Worm (Caenorhabditis elegans) whole organism, L2 larva: ENCODE data around the gene mig-23.
A peak's percentile ranks its signal among the peaks of the same experiment; 100 is the strongest.

ENCODE experiments used
- alr-1 ChIP-seq: fragments of 150-350 bp; optimal IDR thresholded peaks from 2 replicates; lab custom pipeline; 2014; ENCODE audit warnings: missing biosample characterization, missing genetic modification characterization
- egl-27 ChIP-seq: sonication (generic microtip); optimal IDR thresholded peaks from 3 replicates; lab custom pipeline; 2017; ENCODE audit warnings: missing biosample characterization, missing genetic modification reagents, missing genetic modification characterization
- fos-1 ChIP-seq: fragments of 150-350 bp; optimal IDR thresholded peaks from 2 replicates; lab custom pipeline; 2014; ENCODE audit warnings: missing biosample characterization, missing genetic modification characterization
- lsy-2 ChIP-seq, 2 experiments: fragments of 150-350 bp in 1 of 2; sonication (generic microtip) in 1 of 2; optimal IDR thresholded peaks; 2 replicates each; lab custom pipeline; 2014 to 2017; ENCODE audit warnings: missing biosample characterization in 2 of 2, missing genetic modification characterization in 2 of 2
- nhr-237 ChIP-seq: fragments of 150-350 bp; optimal IDR thresholded peaks from 2 replicates; lab custom pipeline; 2014; ENCODE audit warnings: missing biosample characterization, missing genetic modification characterization
- ztf-11 ChIP-seq: sonication (generic microtip); optimal IDR thresholded peaks from 2 replicates; lab custom pipeline; 2017; ENCODE audit warnings: missing biosample characterization, missing genetic modification characterization

- TF ChIP-seq lsy-2 (tag; optimal IDR thresholded peaks at IDR 0.05; lab: Kevin White, UChicago), result peak in 1 of 2 experiments; percentile 47
- TF ChIP-seq ztf-11 (tag; lab: Kevin White, UChicago), result no peak
- no peak for TF ChIP-seq fos-1 (tag; lab: Kevin White, UChicago)
- TF ChIP-seq nhr-237 (tag; lab: Kevin White, UChicago), result no peak
- TF ChIP-seq egl-27 (tag; lab: Kevin White, UChicago), result no peak
- TF ChIP-seq alr-1, result no peak
These were observed 34.1 kb upstream of the mig-23 start for ce11 chrX:5982799-5983198.
